Fruit fly (Drosophila melanogaster): ENCODE results near the gene CG15239.

DNA sequence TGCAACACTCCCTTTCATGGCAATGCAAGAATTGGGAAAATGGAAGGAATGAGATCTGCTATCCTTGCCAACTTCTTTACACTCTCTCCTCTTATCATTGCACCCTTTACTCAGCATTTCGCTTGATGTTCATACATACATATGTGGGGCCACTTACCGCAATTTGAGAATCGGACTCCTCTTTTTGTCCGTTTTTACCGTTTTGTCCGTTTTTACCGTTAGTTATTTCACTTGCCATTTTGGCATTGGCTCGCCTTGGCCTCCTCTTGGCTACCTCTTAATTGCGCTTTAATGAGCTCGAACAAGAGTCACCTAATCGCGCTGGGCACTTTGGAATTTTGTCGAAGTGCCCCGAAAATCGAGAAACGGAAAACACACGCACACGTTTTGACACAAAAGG, 16.2 kb upstream of the CG15239 start:
- no peak for TF ChIP-seq disco-r (GFP tag; optimal IDR thresholded peaks at IDR 0.05)
- TF ChIP-seq Sry-β (GFP tag; optimal IDR thresholded peaks at IDR 0.05): no peak
- no peak for TF ChIP-seq E2f1 (GFP tag; IDR thresholded peaks at IDR 0.05)
- no peak for TF ChIP-seq CG30020 (tag; optimal IDR thresholded peaks at IDR 0.05)
- TF ChIP-seq CG12155 (GFP tag; optimal IDR thresholded peaks at IDR 0.05): no peak
